Fruit fly (Drosophila melanogaster): ENCODE results near the gene CG13996.

dm6 chr2L:6053874-6054469 is 33.3 kb downstream of the CG13996 start, which contains the start of gene CG13995:
- TF ChIP-seq CG7101 (tag; optimal IDR thresholded peaks at IDR 0.05), result no peak
- TF ChIP-seq bab1 (GFP tag; optimal IDR thresholded peaks at IDR 0.05), result no peak
- TF ChIP-seq CG33017 (tag; optimal IDR thresholded peaks at IDR 0.05), result no peak
- TF ChIP-seq CG5204 (GFP tag; optimal IDR thresholded peaks at IDR 0.05), result no peak
- no peak for TF ChIP-seq CG14711 (tag; optimal IDR thresholded peaks at IDR 0.05)
- TF ChIP-seq CG1620 (GFP tag; optimal IDR thresholded peaks at IDR 0.05), result no peak
- TF ChIP-seq toe (GFP tag; optimal IDR thresholded peaks at IDR 0.05), result no peak
- TF ChIP-seq Crg-1 (GFP tag; optimal IDR thresholded peaks at IDR 0.05), result no peak
